Worm (Caenorhabditis elegans) whole organism, L2 larva: ENCODE measurements around the gene tag-325.

Source experiments
- C34F6.9 ChIP-seq: fragments of 150-350 bp; optimal IDR thresholded peaks from 2 replicates; lab custom pipeline; 2014; ENCODE audit warnings: missing biosample characterization, missing genetic modification characterization
- F13H6.1 ChIP-seq: sonication (generic microtip); optimal IDR thresholded peaks from 2 replicates; lab custom pipeline; 2016; ENCODE audit warnings: missing genetic modification characterization, missing compliant biosample characterization
- R02D3.7 ChIP-seq: fragments of 150-350 bp; optimal IDR thresholded peaks from 2 replicates; lab custom pipeline; 2014; ENCODE audit warnings: missing biosample characterization, missing genetic modification characterization
- Y55F3AM.14 ChIP-seq: fragments of 200-800 bp; sonication (Bioruptor generic); optimal IDR thresholded peaks from 2 replicates; lab custom pipeline; 2018; ENCODE audit warnings: mild to moderate bottlenecking, missing genetic modification characterization, missing compliant biosample characterization
- ZK546.5 ChIP-seq: sonication (generic microtip); optimal IDR thresholded peaks from 2 replicates; lab custom pipeline; 2017; ENCODE audit warnings: missing biosample characterization, missing genetic modification characterization
- alr-1 ChIP-seq: fragments of 150-350 bp; optimal IDR thresholded peaks from 2 replicates; lab custom pipeline; 2014; ENCODE audit warnings: missing biosample characterization, missing genetic modification characterization
- aly-2 ChIP-seq: fragments of 150-350 bp; optimal IDR thresholded peaks from 2 replicates; lab custom pipeline; 2014; ENCODE audit warnings: missing biosample characterization, missing genetic modification characterization
- ama-1 ChIP-seq: fragments of 150-350 bp; optimal IDR thresholded peaks from 2 replicates; lab custom pipeline; 2018; ENCODE audit warnings: inconsistent platforms
- blmp-1 ChIP-seq: sonication (generic microtip); optimal IDR thresholded peaks from 2 replicates; lab custom pipeline; 2017; ENCODE audit warnings: missing genetic modification characterization, mild to moderate bottlenecking, missing compliant biosample characterization, antibody characterized with exemption, moderate library complexity; ENCODE audit not compliant: insufficient read depth
- ceh-16 ChIP-seq: fragments of 150-350 bp; optimal IDR thresholded peaks from 2 replicates; lab custom pipeline; 2014; ENCODE audit warnings: missing biosample characterization, missing genetic modification characterization
- ceh-82 ChIP-seq: fragments of 150-350 bp; optimal IDR thresholded peaks from 2 replicates; lab custom pipeline; 2014; ENCODE audit warnings: missing biosample characterization, missing genetic modification characterization
- crh-2 ChIP-seq: sonication (generic microtip); optimal IDR thresholded peaks from 2 replicates; lab custom pipeline; 2017; ENCODE audit warnings: missing biosample characterization, missing genetic modification characterization
- dmd-4 ChIP-seq: sonication (generic microtip); optimal IDR thresholded peaks from 2 replicates; lab custom pipeline; 2017; ENCODE audit warnings: missing biosample characterization, missing genetic modification characterization
- egl-27 ChIP-seq: sonication (generic microtip); optimal IDR thresholded peaks from 3 replicates; lab custom pipeline; 2017; ENCODE audit warnings: missing biosample characterization, missing genetic modification reagents, missing genetic modification characterization
- elt-1 ChIP-seq: fragments of 150-350 bp; optimal IDR thresholded peaks from 2 replicates; lab custom pipeline; 2014; ENCODE audit warnings: missing biosample characterization, missing genetic modification characterization
- elt-3 ChIP-seq: sonication (generic microtip); optimal IDR thresholded peaks from 2 replicates; lab custom pipeline; 2017; ENCODE audit warnings: missing biosample characterization, missing genetic modification characterization
- fos-1 ChIP-seq: fragments of 150-350 bp; optimal IDR thresholded peaks from 2 replicates; lab custom pipeline; 2014; ENCODE audit warnings: missing biosample characterization, missing genetic modification characterization
- gmeb-1 ChIP-seq: fragments of 150-350 bp; optimal IDR thresholded peaks from 2 replicates; lab custom pipeline; 2014; ENCODE audit warnings: missing biosample characterization, missing genetic modification characterization
- lin-11 ChIP-seq: fragments of 150-350 bp; sonication (generic microtip); optimal IDR thresholded peaks from 2 replicates; lab custom pipeline; 2014; ENCODE audit warnings: missing biosample characterization, missing genetic modification characterization, inconsistent platforms, mixed read lengths
- lin-13 ChIP-seq: fragments of 150-350 bp; optimal IDR thresholded peaks from 2 replicates; lab custom pipeline; 2014; ENCODE audit warnings: missing biosample characterization, missing genetic modification reagents, missing genetic modification characterization
- lin-39 ChIP-seq: fragments of 150-350 bp; optimal IDR thresholded peaks from 2 replicates; lab custom pipeline; 2014; ENCODE audit warnings: missing biosample characterization, missing genetic modification reagents, missing genetic modification characterization
- lsy-2 ChIP-seq, 2 experiments: fragments of 150-350 bp in 1 of 2; sonication (generic microtip) in 1 of 2; optimal IDR thresholded peaks; 2 replicates each; lab custom pipeline; 2014 to 2017; ENCODE audit warnings: missing biosample characterization in 2 of 2, missing genetic modification characterization in 2 of 2
- mab-5 ChIP-seq: fragments of 150-350 bp; optimal IDR thresholded peaks from 2 replicates; lab custom pipeline; 2014; ENCODE audit warnings: missing biosample characterization, missing genetic modification characterization
- mbf-1 ChIP-seq: sonication (generic microtip); optimal IDR thresholded peaks from 2 replicates; lab custom pipeline; 2017; ENCODE audit warnings: missing biosample characterization, missing genetic modification characterization
- mdl-1 ChIP-seq, 2 experiments: fragments of 150-350 bp in 1 of 2; sonication (generic microtip) in 1 of 2; optimal IDR thresholded peaks; 2 replicates each; lab custom pipeline; 2017; ENCODE audit warnings: missing biosample characterization in 2 of 2, missing genetic modification characterization in 2 of 2
- nhr-10 ChIP-seq: sonication (generic microtip); optimal IDR thresholded peaks from 2 replicates; lab custom pipeline; 2017; ENCODE audit warnings: missing biosample characterization, missing genetic modification characterization
- nhr-11 ChIP-seq: fragments of 150-350 bp; optimal IDR thresholded peaks from 2 replicates; lab custom pipeline; 2014; ENCODE audit warnings: missing biosample characterization, missing genetic modification characterization
- nhr-12 ChIP-seq: fragments of 150-350 bp; optimal IDR thresholded peaks from 2 replicates; lab custom pipeline; 2014; ENCODE audit warnings: missing biosample characterization, missing genetic modification characterization
- nhr-129 ChIP-seq: fragments of 150-350 bp; optimal IDR thresholded peaks from 2 replicates; lab custom pipeline; 2014; ENCODE audit warnings: missing biosample characterization, missing genetic modification characterization
- nhr-21 ChIP-seq: fragments of 150-350 bp; optimal IDR thresholded peaks from 2 replicates; lab custom pipeline; 2014; ENCODE audit warnings: missing biosample characterization, missing genetic modification characterization
- nhr-23 ChIP-seq: fragments of 150-350 bp; optimal IDR thresholded peaks from 2 replicates; lab custom pipeline; 2014; ENCODE audit warnings: missing biosample characterization, missing genetic modification reagents, missing genetic modification characterization
- nhr-237 ChIP-seq: fragments of 150-350 bp; optimal IDR thresholded peaks from 2 replicates; lab custom pipeline; 2014; ENCODE audit warnings: missing biosample characterization, missing genetic modification characterization
- nhr-25 ChIP-seq: fragments of 150-350 bp; sonication (generic microtip); optimal IDR thresholded peaks from 3 replicates; lab custom pipeline; 2014; ENCODE audit warnings: missing biosample characterization, missing genetic modification characterization
- nhr-6 ChIP-seq: fragments of 150-350 bp; optimal IDR thresholded peaks from 2 replicates; lab custom pipeline; 2014; ENCODE audit warnings: missing biosample characterization, missing genetic modification characterization
- nhr-77 ChIP-seq: fragments of 150-350 bp; optimal IDR thresholded peaks from 2 replicates; lab custom pipeline; 2014; ENCODE audit warnings: missing biosample characterization, missing genetic modification characterization
- peb-1 ChIP-seq: fragments of 150-350 bp; optimal IDR thresholded peaks from 2 replicates; lab custom pipeline; 2014; ENCODE audit warnings: missing biosample characterization, missing genetic modification characterization
- sem-4 ChIP-seq: fragments of 150-350 bp; optimal IDR thresholded peaks from 2 replicates; lab custom pipeline; 2014; ENCODE audit warnings: missing biosample characterization, missing genetic modification reagents, missing genetic modification characterization
- skn-1 ChIP-seq: sonication (generic microtip); optimal IDR thresholded peaks from 2 replicates; lab custom pipeline; 2017; ENCODE audit warnings: missing biosample characterization, missing genetic modification characterization
- sma-3 ChIP-seq: sonication (generic microtip); optimal IDR thresholded peaks from 2 replicates; lab custom pipeline; 2016; ENCODE audit warnings: missing genetic modification reagents, missing genetic modification characterization, missing compliant biosample characterization
- sma-9 ChIP-seq, 2 experiments: fragments of 150-350 bp in 1 of 2; sonication (generic microtip) in 1 of 2; optimal IDR thresholded peaks; 2 replicates each; lab custom pipeline; 2014 to 2016; ENCODE audit warnings: missing genetic modification characterization in 2 of 2, mild to moderate bottlenecking in 1 of 2, missing biosample characterization in 1 of 2, missing compliant biosample characterization in 1 of 2, missing genetic modification reagents in 1 of 2, moderate library complexity in 1 of 2
- snpc-4 ChIP-seq: fragments of 150-350 bp; optimal IDR thresholded peaks from 2 replicates; lab custom pipeline; 2014; ENCODE audit warnings: missing biosample characterization, missing genetic modification characterization
- unc-39 ChIP-seq: fragments of 150-350 bp; optimal IDR thresholded peaks from 2 replicates; lab custom pipeline; 2014; ENCODE audit warnings: missing biosample characterization, missing genetic modification characterization
- unc-55 ChIP-seq: fragments of 150-350 bp; sonication (generic microtip); optimal IDR thresholded peaks from 3 replicates; lab custom pipeline; 2014; ENCODE audit warnings: missing biosample characterization, missing genetic modification reagents, missing genetic modification characterization
- unc-62 ChIP-seq: fragments of 150-350 bp; optimal IDR thresholded peaks from 2 replicates; lab custom pipeline; 2014; ENCODE audit warnings: missing biosample characterization, missing genetic modification reagents, missing genetic modification characterization
- zag-1 ChIP-seq: fragments of 150-350 bp; optimal IDR thresholded peaks from 2 replicates; lab custom pipeline; 2014; ENCODE audit warnings: missing biosample characterization, missing genetic modification characterization
- ztf-1 ChIP-seq: fragments of 200-800 bp; sonication (Bioruptor generic); conservative IDR thresholded peaks from 2 replicates; pipeline ENCODE4 v1.3.6; 2022; ENCODE audit warnings: missing genetic modification characterization, missing compliant biosample characterization
- ztf-11 ChIP-seq: sonication (generic microtip); optimal IDR thresholded peaks from 2 replicates; lab custom pipeline; 2017; ENCODE audit warnings: missing biosample characterization, missing genetic modification characterization
- ztf-4 ChIP-seq: fragments of 150-350 bp; optimal IDR thresholded peaks from 2 replicates; lab custom pipeline; 2014; ENCODE audit warnings: missing biosample characterization, missing genetic modification characterization

The tag-325 gene

ce11 chrIII:4754001-4754561 lies 42.6 kb upstream of the tag-325 start, which contains the start of the genes rps-0 and rbg-3 (continued):
- no peak for TF ChIP-seq alr-1 (tag; lab: Kevin White, UChicago)
- TF ChIP-seq zag-1 (tag; lab: Kevin White, UChicago): peak; percentile 27
- TF ChIP-seq lin-13 (GFP tag; lab: Kevin White, UChicago): peak; percentile 94
- peak; percentile 51 for TF ChIP-seq nhr-77 (tag; lab: Kevin White, UChicago)
- TF ChIP-seq ztf-1: no peak
- no peak for TF ChIP-seq nhr-237
- TF ChIP-seq mbf-1 (tag; lab: Kevin White, UChicago): no peak
- TF ChIP-seq snpc-4: peak; percentile 44
- peak; percentile 92 for TF ChIP-seq fos-1 (tag; lab: Kevin White, UChicago)
- peak; percentile 91 for TF ChIP-seq nhr-6 (tag; lab: Kevin White, UChicago)
- TF ChIP-seq mdl-1 (tag; optimal IDR thresholded peaks at IDR 0.05; lab: Kevin White, UChicago): peak in 1 of 2 experiments; percentile 45
- peak; percentile 97 for TF ChIP-seq R02D3.7
- TF ChIP-seq dmd-4 (tag; lab: Kevin White, UChicago): no peak
- peak; percentile 97 for TF ChIP-seq unc-55 (GFP tag; lab: Kevin White, UChicago)

DNA sequence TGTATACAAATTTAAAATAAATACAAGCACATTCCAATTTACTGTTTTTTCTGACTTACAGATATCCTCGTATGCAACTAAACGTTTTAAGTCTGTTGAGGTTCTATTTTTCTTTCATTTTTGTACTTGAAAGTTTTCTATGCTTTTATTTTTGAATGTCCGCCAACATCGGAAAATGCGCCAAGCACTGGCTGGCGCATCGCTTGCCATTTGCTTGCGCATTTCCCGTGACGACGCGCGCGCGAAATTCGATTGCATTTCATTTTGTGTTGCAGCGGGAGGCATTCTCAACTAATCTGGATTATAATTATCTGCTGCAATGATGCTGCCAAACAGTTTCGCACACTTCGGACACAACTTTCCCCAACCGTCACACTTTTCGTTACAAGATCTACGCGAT lies 39.7 kb upstream of the tag-325 start, which contains the start of gene fbxl-2:
TSS of gene fbxl-2 (plus strand) at position 278 of the 400 bp plus-strand sequence.
- TF ChIP-seq fos-1 (tag; lab: Kevin White, UChicago) (peak; percentile 88), R02D3.7 (peak; percentile 88), elt-3 (tag; lab: Kevin White, UChicago) (no peak), nhr-77 (tag; lab: Kevin White, UChicago) (peak; percentile 66), unc-62 (GFP tag; lab: Kevin White, UChicago) (peak; percentile 42), unc-55 (GFP tag; lab: Kevin White, UChicago) (peak; percentile 98), nhr-21 (tag; lab: Kevin White, UChicago) (peak; percentile 95), unc-39 (tag; lab: Kevin White, UChicago) (no peak), lsy-2 (tag; optimal IDR thresholded peaks at IDR 0.05; lab: Kevin White, UChicago) (peak; percentile 95 to 97), dmd-4 (tag; lab: Kevin White, UChicago) (no peak), ZK546.5 (peak; percentile 76), nhr-10 (tag; lab: Kevin White, UChicago) (peak; percentile 76), ztf-4 (tag; lab: Kevin White, UChicago) (peak; percentile 91), nhr-237 (peak; percentile 72), alr-1 (tag; lab: Kevin White, UChicago) (no peak), peb-1 (no peak), nhr-6 (tag; lab: Kevin White, UChicago) (peak; percentile 74), zag-1 (tag; lab: Kevin White, UChicago) (peak; percentile 87), elt-1 (tag; lab: Kevin White, UChicago) (no peak), mdl-1 (tag; optimal IDR thresholded peaks at IDR 0.05; lab: Kevin White, UChicago) (peak in 1 of 2 experiments; percentile 71), gmeb-1 (tag; lab: Kevin White, UChicago) (peak; percentile 100), nhr-12 (no peak), lin-39 (no peak), crh-2 (tag; lab: Kevin White, UChicago) (peak; percentile 95), egl-27 (tag; lab: Kevin White, UChicago) (peak; percentile 84), sem-4 (tag; lab: Kevin White, UChicago) (peak; percentile 81), Y55F3AM.14 (GFP tag; lab: Kevin White, UChicago) (peak; percentile 81), ceh-82 (peak; percentile 88), F13H6.1 (tag; lab: Kevin White, UChicago) (peak; percentile 93), ztf-11 (tag; lab: Kevin White, UChicago) (peak; percentile 42), blmp-1 (peak; percentile 36), sma-9 (GFP tag; optimal IDR thresholded peaks at IDR 0.05; lab: Kevin White, UChicago) (peak; percentile 96), sma-9 (tag; optimal IDR thresholded peaks at IDR 0.05; lab: Kevin White, UChicago) (no peak), nhr-25 (tag; lab: Kevin White, UChicago) (peak; percentile 95), nhr-23 (tag; lab: Kevin White, UChicago) (no peak), ztf-1 (no peak), aly-2 (no peak), snpc-4 (peak; percentile 83), nhr-129 (tag; lab: Kevin White, UChicago) (peak; percentile 94), ceh-16 (peak; percentile 89), skn-1 (tag; lab: Kevin White, UChicago) (no peak), ama-1 (lab: Kevin White, UChicago) (no peak), mab-5 (peak; percentile 91), lin-11 (peak; percentile 90), sma-3 (GFP tag; lab: Kevin White, UChicago) (peak; percentile 97), C34F6.9 (tag; lab: Kevin White, UChicago) (peak; percentile 98), nhr-11 (tag; lab: Kevin White, UChicago) (no peak), mbf-1 (tag; lab: Kevin White, UChicago) (no peak), lin-13 (GFP tag; lab: Kevin White, UChicago) (peak; percentile 96)
- TF ChIP-seq, all 48 proteins: peak for 33
